Worm (Caenorhabditis elegans): Measurements from ENCODE around the gene H04D03.4.

- no peak for TF ChIP-seq him-1 (tag; optimal IDR thresholded peaks at IDR 0.05)
- TF ChIP-seq W03F9.2 (tag; optimal IDR thresholded peaks at IDR 0.05): peak; percentile 7
- no peak for TF ChIP-seq dao-5 (tag; optimal IDR thresholded peaks at IDR 0.05)
Measured at ce11 chrIII:10463653-10464052, 12.7 kb upstream of the H04D03.4 start.
